Worm (Caenorhabditis elegans) whole organism, L2 larva: ENCODE measurements around the gene set-12.

ENCODE experiments used
- ZK546.5 ChIP-seq: sonication (generic microtip); optimal IDR thresholded peaks from 2 replicates; lab custom pipeline; 2017; ENCODE audit warnings: missing biosample characterization, missing genetic modification characterization
- alr-1 ChIP-seq: fragments of 150-350 bp; optimal IDR thresholded peaks from 2 replicates; lab custom pipeline; 2014; ENCODE audit warnings: missing biosample characterization, missing genetic modification characterization
- ceh-82 ChIP-seq: fragments of 150-350 bp; optimal IDR thresholded peaks from 2 replicates; lab custom pipeline; 2014; ENCODE audit warnings: missing biosample characterization, missing genetic modification characterization
- elt-3 ChIP-seq: sonication (generic microtip); optimal IDR thresholded peaks from 2 replicates; lab custom pipeline; 2017; ENCODE audit warnings: missing biosample characterization, missing genetic modification characterization
- fos-1 ChIP-seq: fragments of 150-350 bp; optimal IDR thresholded peaks from 2 replicates; lab custom pipeline; 2014; ENCODE audit warnings: missing biosample characterization, missing genetic modification characterization
- nhr-6 ChIP-seq: fragments of 150-350 bp; optimal IDR thresholded peaks from 2 replicates; lab custom pipeline; 2014; ENCODE audit warnings: missing biosample characterization, missing genetic modification characterization
- sem-4 ChIP-seq: fragments of 150-350 bp; optimal IDR thresholded peaks from 2 replicates; lab custom pipeline; 2014; ENCODE audit warnings: missing biosample characterization, missing genetic modification reagents, missing genetic modification characterization
- skn-1 ChIP-seq: sonication (generic microtip); optimal IDR thresholded peaks from 2 replicates; lab custom pipeline; 2017; ENCODE audit warnings: missing biosample characterization, missing genetic modification characterization
- snpc-4 ChIP-seq: fragments of 150-350 bp; optimal IDR thresholded peaks from 2 replicates; lab custom pipeline; 2014; ENCODE audit warnings: missing biosample characterization, missing genetic modification characterization
- unc-62 ChIP-seq: fragments of 150-350 bp; optimal IDR thresholded peaks from 2 replicates; lab custom pipeline; 2014; ENCODE audit warnings: missing biosample characterization, missing genetic modification reagents, missing genetic modification characterization
- ztf-11 ChIP-seq: sonication (generic microtip); optimal IDR thresholded peaks from 2 replicates; lab custom pipeline; 2017; ENCODE audit warnings: missing biosample characterization, missing genetic modification characterization
- ztf-4 ChIP-seq: fragments of 150-350 bp; optimal IDR thresholded peaks from 2 replicates; lab custom pipeline; 2014; ENCODE audit warnings: missing biosample characterization, missing genetic modification characterization

DNA sequence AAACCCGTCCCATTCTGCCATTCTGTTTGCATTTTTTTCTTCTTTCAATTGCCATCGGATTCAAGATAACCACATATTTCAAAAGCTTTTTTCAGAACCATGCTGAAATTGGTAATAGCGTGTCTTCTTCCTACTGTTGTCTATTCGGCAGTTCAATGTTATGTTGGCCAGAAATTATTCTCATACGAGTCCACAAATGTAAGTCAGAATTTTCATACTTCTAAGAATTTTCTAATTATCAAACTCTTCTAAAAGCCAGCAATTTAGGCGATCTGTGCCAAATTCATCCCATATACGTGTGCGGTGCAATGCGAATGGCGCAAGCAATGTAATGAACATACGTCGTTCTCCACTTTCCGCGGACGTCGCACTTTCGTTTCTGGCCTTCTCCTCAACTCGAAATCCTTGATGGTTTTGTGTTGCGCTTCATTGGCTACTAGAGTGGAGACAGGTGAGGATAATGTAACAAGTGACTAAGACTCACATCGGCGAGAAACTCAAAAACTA is 43.5 kb upstream of the set-12 start, which contains the start of gene ZK154.1:
- TF ChIP-seq alr-1 (tag; lab: Kevin White, UChicago): no peak
- TF ChIP-seq unc-62 (GFP tag; lab: Kevin White, UChicago): no peak
- no peak for TF ChIP-seq nhr-6 (tag; lab: Kevin White, UChicago)
- TF ChIP-seq fos-1 (tag; lab: Kevin White, UChicago): no peak
- no peak for TF ChIP-seq ZK546.5 (tag; lab: Kevin White, UChicago)
- TF ChIP-seq elt-3 (tag; lab: Kevin White, UChicago): no peak
- TF ChIP-seq skn-1: no peak
- TF ChIP-seq ceh-82 (tag; lab: Kevin White, UChicago): no peak
- no peak for TF ChIP-seq ztf-11 (tag; lab: Kevin White, UChicago)
- no peak for TF ChIP-seq ztf-4 (tag; lab: Kevin White, UChicago)
- no peak for TF ChIP-seq snpc-4 (tag; lab: Kevin White, UChicago)
- no peak for TF ChIP-seq sem-4 (tag; lab: Kevin White, UChicago)
